Worm (Caenorhabditis elegans): ENCODE data around the gene Y66H1A.8.

Gene Y66H1A.8

DNA sequence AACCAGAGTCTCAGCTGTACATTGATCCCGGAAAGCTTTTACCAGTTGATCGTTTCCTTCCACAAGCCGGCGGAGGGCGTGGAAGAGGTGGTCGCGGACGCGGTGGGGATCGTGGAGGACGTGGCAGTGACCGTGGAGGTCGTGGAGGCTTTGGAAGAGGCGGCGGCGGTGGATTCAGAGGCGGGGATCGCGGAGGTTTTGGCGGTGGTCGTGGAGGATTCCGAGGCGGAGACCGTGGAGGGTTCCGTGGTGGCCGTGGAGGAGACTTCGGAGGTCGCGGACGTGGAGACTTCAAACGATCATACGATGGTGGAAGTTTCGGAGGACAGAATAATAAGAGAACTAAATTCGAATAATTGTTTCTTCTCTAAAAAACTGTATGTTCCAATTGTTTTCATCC, 28.1 kb downstream of the Y66H1A.8 start:
- TF ChIP-seq R02D3.7 (tag; optimal IDR thresholded peaks at IDR 0.05) (no peak), ztf-1 (GFP tag; conservative IDR thresholded peaks at IDR 0.05) (no peak), blmp-1 (tag; optimal IDR thresholded peaks at IDR 0.05; ENCODE audit: insufficient read depth) (no peak), unc-62 (GFP tag; optimal IDR thresholded peaks at IDR 0.05) (no peak), dmd-4 (tag; optimal IDR thresholded peaks at IDR 0.05) (no peak), nhr-237 (tag; optimal IDR thresholded peaks at IDR 0.05) (no peak), nhr-23 (tag; optimal IDR thresholded peaks at IDR 0.05) (no peak), nhr-21 (tag; optimal IDR thresholded peaks at IDR 0.05) (no peak), nhr-12 (tag; optimal IDR thresholded peaks at IDR 0.05) (no peak), lin-13 (GFP tag; optimal IDR thresholded peaks at IDR 0.05) (no peak), egl-27 (tag; optimal IDR thresholded peaks at IDR 0.05) (no peak), nhr-11 (tag; optimal IDR thresholded peaks at IDR 0.05) (no peak), ama-1 (optimal IDR thresholded peaks at IDR 0.05) (no peak), peb-1 (tag; optimal IDR thresholded peaks at IDR 0.05) (no peak), lin-39 (tag; optimal IDR thresholded peaks at IDR 0.05) (no peak), nhr-25 (tag; optimal IDR thresholded peaks at IDR 0.05) (no peak), nhr-129 (tag; optimal IDR thresholded peaks at IDR 0.05) (no peak), sma-9 (GFP tag; optimal IDR thresholded peaks at IDR 0.05) (no peak), sma-9 (tag; optimal IDR thresholded peaks at IDR 0.05) (no peak), sem-4 (tag; optimal IDR thresholded peaks at IDR 0.05) (no peak), zag-1 (tag; optimal IDR thresholded peaks at IDR 0.05) (no peak)

DNA sequence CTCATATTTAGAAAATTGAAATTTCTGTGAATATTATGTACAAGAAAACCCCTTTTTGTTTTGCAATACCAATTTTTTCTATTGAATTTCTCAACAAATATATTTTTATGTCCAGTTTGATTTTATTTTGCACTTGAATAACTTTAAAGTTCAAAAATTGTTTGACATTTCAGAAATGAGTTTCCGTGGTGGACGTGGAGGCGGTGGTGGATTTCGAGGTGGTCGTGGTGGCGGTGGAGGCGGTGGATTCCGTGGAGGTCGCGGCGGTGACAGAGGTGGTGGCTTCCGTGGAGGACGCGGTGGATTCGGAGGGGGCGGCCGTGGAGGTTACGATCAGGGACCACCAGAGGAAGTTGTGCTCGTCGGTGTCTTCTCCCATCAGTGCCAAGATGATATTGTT, 28.7 kb downstream of the Y66H1A.8 start, which contains the start of gene garr-1:
Gene garr-1, plus strand, starts transcription at position 174 of the 400 bp plus-strand sequence.
- TF ChIP-seq crh-2 (tag; optimal IDR thresholded peaks at IDR 0.05) (no peak), nhr-23 (tag; optimal IDR thresholded peaks at IDR 0.05) (no peak), ztf-11 (tag; optimal IDR thresholded peaks at IDR 0.05) (no peak)

DNA sequence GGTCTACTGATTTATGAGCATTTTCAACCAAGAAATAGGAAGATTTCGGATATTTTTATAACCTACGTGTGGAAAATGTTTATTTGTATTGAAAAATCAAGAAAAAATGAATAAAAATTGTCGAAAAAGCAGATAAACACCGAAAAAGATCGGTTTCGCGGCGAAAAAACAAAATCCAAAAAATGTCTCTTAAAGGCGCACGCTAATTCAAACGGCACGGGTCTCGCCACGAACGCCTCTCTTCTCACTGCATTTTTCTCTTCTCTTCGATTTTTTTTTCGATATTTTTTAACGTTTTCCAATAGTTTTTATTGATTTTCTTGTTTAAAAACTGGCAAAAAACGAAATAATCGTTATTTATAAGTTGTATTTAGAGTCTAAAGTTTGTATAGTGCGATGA, 29.2 kb downstream of the Y66H1A.8 start:
- peak in 1 of 2 experiments; percentile 67 for TF ChIP-seq lsy-2 (tag; optimal IDR thresholded peaks at IDR 0.05)
- peak; percentile 22 for TF ChIP-seq crh-2 (tag; optimal IDR thresholded peaks at IDR 0.05)
- TF ChIP-seq C34F6.9 (tag; optimal IDR thresholded peaks at IDR 0.05) = peak; percentile 59
- peak; percentile 41 for TF ChIP-seq lin-13 (GFP tag; optimal IDR thresholded peaks at IDR 0.05)
- peak; percentile 6 for TF ChIP-seq ztf-4 (tag; optimal IDR thresholded peaks at IDR 0.05)
- peak; percentile 38 for TF ChIP-seq nhr-129 (tag; optimal IDR thresholded peaks at IDR 0.05)
- peak; percentile 5 for TF ChIP-seq snpc-4 (tag; optimal IDR thresholded peaks at IDR 0.05)
- TF ChIP-seq unc-55 (GFP tag; optimal IDR thresholded peaks at IDR 0.05) = peak; percentile 66
- TF ChIP-seq gmeb-1 (tag; optimal IDR thresholded peaks at IDR 0.05) = peak; percentile 52
- TF ChIP-seq ama-1 (optimal IDR thresholded peaks at IDR 0.05) = no peak
- no peak for TF ChIP-seq lin-11 (tag; optimal IDR thresholded peaks at IDR 0.05)

DNA sequence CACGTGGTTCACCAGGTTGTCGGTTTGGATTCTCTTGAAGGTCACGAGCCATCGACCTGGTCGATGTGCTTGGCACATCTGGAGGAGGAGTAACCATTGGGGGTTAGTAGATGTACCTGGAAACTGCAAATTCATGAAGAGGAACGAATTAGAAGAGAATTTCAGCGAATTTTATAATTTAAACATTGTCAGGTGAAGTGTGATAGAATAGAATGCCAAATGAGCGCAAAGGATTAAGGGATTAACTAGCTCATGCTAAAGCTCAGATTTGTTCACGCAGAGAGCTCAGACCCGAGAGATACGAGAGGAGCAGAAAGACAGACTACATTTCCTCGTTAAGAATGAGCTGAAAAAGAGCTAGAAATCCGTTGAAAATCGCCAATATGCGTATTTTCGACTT, 29.7 kb downstream of the Y66H1A.8 start, which contains the start of gene daf-18:
Gene daf-18, minus strand, starts transcription at position 126 of the 400 bp plus-strand sequence.
- no peak for TF ChIP-seq nhr-23 (tag; optimal IDR thresholded peaks at IDR 0.05)
- TF ChIP-seq ceh-16 (tag; optimal IDR thresholded peaks at IDR 0.05) = no peak
- TF ChIP-seq unc-62 (GFP tag; optimal IDR thresholded peaks at IDR 0.05) = no peak
- no peak for TF ChIP-seq nhr-6 (tag; optimal IDR thresholded peaks at IDR 0.05)
- TF ChIP-seq nhr-77 (tag; optimal IDR thresholded peaks at IDR 0.05) = no peak
- no peak for TF ChIP-seq Y55F3AM.14 (GFP tag; optimal IDR thresholded peaks at IDR 0.05)
- no peak for TF ChIP-seq mbf-1 (tag; optimal IDR thresholded peaks at IDR 0.05)
- no peak for TF ChIP-seq nhr-237 (tag; optimal IDR thresholded peaks at IDR 0.05)
- no peak for TF ChIP-seq lin-39 (tag; optimal IDR thresholded peaks at IDR 0.05)
- no peak for TF ChIP-seq fos-1 (tag; optimal IDR thresholded peaks at IDR 0.05)
- TF ChIP-seq C34F6.9 (tag; optimal IDR thresholded peaks at IDR 0.05) = no peak
- TF ChIP-seq unc-55 (GFP tag; optimal IDR thresholded peaks at IDR 0.05) = no peak
- TF ChIP-seq nhr-25 (tag; optimal IDR thresholded peaks at IDR 0.05) = no peak
- TF ChIP-seq sma-3 (GFP tag; optimal IDR thresholded peaks at IDR 0.05) = no peak
- no peak for TF ChIP-seq F13H6.1 (tag; optimal IDR thresholded peaks at IDR 0.05)
- no peak for TF ChIP-seq lsy-2 (tag; optimal IDR thresholded peaks at IDR 0.05)
- TF ChIP-seq zag-1 (tag; optimal IDR thresholded peaks at IDR 0.05) = no peak
- no peak for TF ChIP-seq ama-1 (optimal IDR thresholded peaks at IDR 0.05)
- TF ChIP-seq nhr-129 (tag; optimal IDR thresholded peaks at IDR 0.05) = no peak
- no peak for TF ChIP-seq unc-39 (tag; optimal IDR thresholded peaks at IDR 0.05)

Data from whole organism, L2 larva.